Worm (Caenorhabditis elegans): ENCODE data around the gene dsc-4.
A peak's percentile ranks its signal among the peaks of the same experiment; 100 is the strongest.

dsc-4 gene

DNA sequence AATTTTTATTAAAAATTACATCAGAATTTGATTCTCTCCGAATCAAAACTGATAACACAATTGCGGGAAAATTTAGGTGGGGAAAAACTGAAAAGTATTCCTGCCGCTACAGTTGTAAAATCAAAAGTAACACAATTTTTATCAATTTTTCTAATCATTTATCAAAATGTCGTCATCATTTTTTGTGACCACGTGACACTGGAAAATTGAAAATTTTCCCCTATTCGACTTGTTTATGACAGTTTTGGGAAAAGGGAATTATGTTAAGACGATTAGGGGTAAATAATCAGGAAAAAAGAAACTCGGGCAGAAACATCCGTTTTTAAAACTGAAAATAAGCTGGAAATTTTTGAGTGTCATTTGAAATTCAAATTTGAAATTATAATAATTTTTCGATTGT is 23.5 kb downstream of the dsc-4 start:
- TF ChIP-seq nhr-28 (tag; optimal IDR thresholded peaks at IDR 0.05) (peak; percentile 80), egl-27 (tag; optimal IDR thresholded peaks at IDR 0.05) (no peak), ceh-82 (tag; optimal IDR thresholded peaks at IDR 0.05) (no peak), set-16 (GFP tag; IDR thresholded peaks at IDR 0.05) (no peak), duxl-1 (tag; optimal IDR thresholded peaks at IDR 0.05; ENCODE audit: poor library complexity) (no peak), aly-2 (tag; optimal IDR thresholded peaks at IDR 0.05) (no peak), zip-11 (GFP tag; IDR thresholded peaks at IDR 0.05) (no peak), hlh-30 (tag; optimal IDR thresholded peaks at IDR 0.05; ENCODE audit: insufficient read depth) (peak; percentile 66), Y75B8A.6 (GFP tag; IDR thresholded peaks at IDR 0.05) (no peak), dpl-1 (GFP tag; optimal IDR thresholded peaks at IDR 0.05) (no peak), nhr-77 (tag; optimal IDR thresholded peaks at IDR 0.05) (peak; percentile 80), ceh-32 (tag; optimal IDR thresholded peaks at IDR 0.05; ENCODE audit: poor library complexity) (no peak), T20F7.1 (GFP tag; optimal IDR thresholded peaks at IDR 0.05) (no peak), mep-1 (tag; optimal IDR thresholded peaks at IDR 0.05) (peak; percentile 23), nhr-10 (tag; optimal IDR thresholded peaks at IDR 0.05) (no peak), daf-8 (GFP tag; IDR thresholded peaks at IDR 0.05) (no peak), sdz-12 (GFP tag; optimal IDR thresholded peaks at IDR 0.05) (no peak), F49E8.2 (tag; optimal IDR thresholded peaks at IDR 0.05; ENCODE audit: borderline replicate concordance) (no peak), php-3 (GFP tag; IDR thresholded peaks at IDR 0.05) (peak; percentile 78; the same call in 1 of the 2 replicates), saeg-2 (GFP tag; IDR thresholded peaks at IDR 0.05) (no peak), pqm-1 (tag; optimal IDR thresholded peaks at IDR 0.05) (peak; percentile 57), fkh-10 (GFP tag; optimal IDR thresholded peaks at IDR 0.05) (no peak), pha-4 (GFP tag; IDR thresholded peaks at IDR 0.05) (peak; percentile 20; the same call in 1 of the 2 replicates), pha-4 (tag; optimal IDR thresholded peaks at IDR 0.05) (no peak), snpc-1.2 (GFP tag; IDR thresholded peaks at IDR 0.05) (no peak), ZK546.5 (tag; optimal IDR thresholded peaks at IDR 0.05) (no peak), lin-29 (GFP tag; IDR thresholded peaks at IDR 0.05) (no peak), cey-2 (tag; optimal IDR thresholded peaks at IDR 0.05; ENCODE audit: borderline replicate concordance, insufficient read depth) (peak; percentile 24), zfp-3 (GFP tag; conservative IDR thresholded peaks at IDR 0.05) (no peak), dmd-6 (GFP tag; IDR thresholded peaks at IDR 0.05) (peak; percentile 92), nhr-102 (tag; optimal IDR thresholded peaks at IDR 0.05) (peak; percentile 38), nhr-76 (tag; optimal IDR thresholded peaks at IDR 0.05) (no peak), mdl-1 (tag; optimal IDR thresholded peaks at IDR 0.05) (peak in 1 of 2 experiments; percentile 43), nhr-42 (GFP tag; IDR thresholded peaks at IDR 0.05) (no peak), hlh-11 (tag; optimal IDR thresholded peaks at IDR 0.05) (peak; percentile 83), mdt-29 (GFP tag; IDR thresholded peaks at IDR 0.05) (peak; percentile 32; the same call in 1 of the 2 replicates), lin-1 (GFP tag; IDR thresholded peaks at IDR 0.05) (no peak), dmd-8 (GFP tag; IDR thresholded peaks at IDR 0.05) (no peak), dve-1 (tag; optimal IDR thresholded peaks at IDR 0.05; ENCODE audit: insufficient read depth) (peak; percentile 90), egl-43 (GFP tag; IDR thresholded peaks at IDR 0.05) (no peak), F37D6.2 (tag; optimal IDR thresholded peaks at IDR 0.05) (no peak), lsy-2 (tag; optimal IDR thresholded peaks at IDR 0.05) (peak in 1 of 2 experiments; percentile 9), tra-1 (GFP tag; IDR thresholded peaks at IDR 0.05) (peak; percentile 63; the same call in 1 of the 2 replicates), ceh-44 (GFP tag; IDR thresholded peaks at IDR 0.05) (no peak), nhr-48 (tag; optimal IDR thresholded peaks at IDR 0.05) (peak; percentile 66), vab-7 (GFP tag; IDR thresholded peaks at IDR 0.05) (no peak), mes-2 (tag; optimal IDR thresholded peaks at IDR 0.05; ENCODE audit: poor library complexity, severe bottlenecking) (no peak), daf-16 (GFP tag; optimal IDR thresholded peaks at IDR 0.05) (peak in 1 of 2 experiments; percentile 65), daf-16 (tag; optimal IDR thresholded peaks at IDR 0.05) (peak; percentile 99)
